Worm (Caenorhabditis elegans) whole organism, midembryonic: ENCODE measurements around the gene C16C10.13.

Experiments used
- T22C8.4 ChIP-seq: fragments of 200-800 bp; sonication (Bioruptor generic); IDR thresholded peaks from 2 replicates; pipeline ENCODE4 v1.3.6; 2022; ENCODE audit warnings: missing genetic modification characterization, missing compliant biosample characterization
- cog-1 ChIP-seq: sonication (generic microtip); optimal IDR thresholded peaks from 2 replicates; lab custom pipeline; 2016; ENCODE audit warnings: missing genetic modification characterization, missing compliant biosample characterization
- flt-1 ChIP-seq: fragments of 200-800 bp; sonication (Bioruptor generic); IDR thresholded peaks from 2 replicates; pipeline ENCODE4 v1.3.6; 2022; ENCODE audit warnings: missing genetic modification characterization, missing compliant biosample characterization
- klf-2 ChIP-seq: fragments of 200-800 bp; sonication (Bioruptor generic); conservative IDR thresholded peaks from 2 replicates; pipeline ENCODE4 v1.3.6; 2022; ENCODE audit warnings: missing genetic modification reagents, missing genetic modification characterization, missing compliant biosample characterization
- med-1 ChIP-seq: sonication (generic microtip); optimal IDR thresholded peaks from 2 replicates; lab custom pipeline; 2017; ENCODE audit warnings: missing genetic modification characterization, mild to moderate bottlenecking, missing compliant biosample characterization, antibody characterized with exemption, missing genetic modification reagents; ENCODE audit not compliant: insufficient read depth
- ref-1 ChIP-seq: fragments of 200-800 bp; sonication (Bioruptor generic); conservative IDR thresholded peaks from 2 replicates; pipeline ENCODE4 v1.3.6; 2022; ENCODE audit warnings: missing genetic modification reagents, missing genetic modification characterization, missing compliant biosample characterization
- tab-1 ChIP-seq: fragments of 200-800 bp; sonication (Bioruptor generic); IDR thresholded peaks from 2 replicates; pipeline ENCODE4 v1.3.6; 2022; ENCODE audit warnings: missing genetic modification characterization, missing compliant biosample characterization
- ztf-23 ChIP-seq: fragments of 200-800 bp; sonication (Bioruptor generic); IDR thresholded peaks from 2 replicates; pipeline ENCODE4 v1.3.6; 2022; ENCODE audit warnings: missing genetic modification reagents, missing genetic modification characterization, missing compliant biosample characterization
- ztf-29 ChIP-seq: fragments of 200-800 bp; sonication (Bioruptor generic); IDR thresholded peaks from 2 replicates; pipeline ENCODE4 v1.3.6; 2022; ENCODE audit warnings: missing genetic modification reagents, missing genetic modification characterization, missing compliant biosample characterization

ce11 chrIII:4208210-4208609, 32.0 kb downstream of the C16C10.13 start:
- TF ChIP-seq ztf-23 (GFP tag; lab: Robert Waterston, UW) (no peak), cog-1 (tag; lab: Kevin White, UChicago) (no peak), ref-1 (GFP tag; lab: Robert Waterston, UW) (no peak), ztf-29 (GFP tag; lab: Robert Waterston, UW) (no peak), flt-1 (no peak), T22C8.4 (GFP tag; lab: Robert Waterston, UW) (no peak), klf-2 (GFP tag; lab: Robert Waterston, UW) (no peak), med-1 (GFP tag; lab: Kevin White, UChicago) (no peak), tab-1 (GFP tag; lab: Robert Waterston, UW) (no peak)
